Worm (Caenorhabditis elegans): ENCODE results near the gene W06F12.3.

Gene W06F12.3

ce11 chrIII:13721066-13721465 is 13.8 kb upstream of the W06F12.3 start:
- peak; percentile 48 for TF ChIP-seq repo-1 (tag; optimal IDR thresholded peaks at IDR 0.05)
- 0 out of 2 replicates have a peak, but pooled peaks have one; percentile 33 for TF ChIP-seq lin-26 (GFP tag; IDR thresholded peaks at IDR 0.05)
- TF ChIP-seq cebp-1 (GFP tag; IDR thresholded peaks at IDR 0.05), result no peak; the same call in 1 of the 2 replicates
- TF ChIP-seq cebp-1 (tag; optimal IDR thresholded peaks at IDR 0.05), result peak; percentile 60
- TF ChIP-seq B0336.3 (GFP tag; IDR thresholded peaks at IDR 0.05), result peak; percentile 42; the same call in 1 of the 2 replicates
- peak; percentile 7 for TF ChIP-seq die-1 (tag; optimal IDR thresholded peaks at IDR 0.05)
- TF ChIP-seq nfya-2 (GFP tag; IDR thresholded peaks at IDR 0.05), result no peak
- peak; percentile 27 for TF ChIP-seq ceh-79 (tag; optimal IDR thresholded peaks at IDR 0.05)
- 0 out of 2 replicates have a peak, but pooled peaks have one; percentile 50 for TF ChIP-seq hsf-1 (GFP tag; IDR thresholded peaks at IDR 0.05)
- 0 out of 2 replicates have a peak, but pooled peaks have one; percentile 59 for TF ChIP-seq cebp-2 (GFP tag; IDR thresholded peaks at IDR 0.05)
- peak; percentile 74 for TF ChIP-seq akir-1 (GFP tag; optimal IDR thresholded peaks at IDR 0.05)
- TF ChIP-seq C06A6.2 (GFP tag; conservative IDR thresholded peaks at IDR 0.05), result peak; percentile 45; the same call in 1 of the 2 replicates
- peak; percentile 63 for TF ChIP-seq mcd-1 (GFP tag; IDR thresholded peaks at IDR 0.05)
- no peak for TF ChIP-seq mes-4 (tag; optimal IDR thresholded peaks at IDR 0.05)
- peak; percentile 34; the same call in 1 of the 2 replicates for TF ChIP-seq dox-1 (GFP tag; IDR thresholded peaks at IDR 0.05)
- TF ChIP-seq unc-130 (GFP tag; optimal IDR thresholded peaks at IDR 0.05), result no peak
- TF ChIP-seq madf-10 (tag; optimal IDR thresholded peaks at IDR 0.05), result no peak
- TF ChIP-seq nfyb-1 (GFP tag; IDR thresholded peaks at IDR 0.05), result 0 out of 2 replicates have a peak, but pooled peaks have one; percentile 14
- TF ChIP-seq somi-1 (GFP tag; optimal IDR thresholded peaks at IDR 0.05), result peak; percentile 5
- TF ChIP-seq ztf-28 (GFP tag; IDR thresholded peaks at IDR 0.05), result 0 out of 2 replicates have a peak, but pooled peaks have one; percentile 55
- TF ChIP-seq hmg-1.2 (GFP tag; IDR thresholded peaks at IDR 0.05), result peak; percentile 25; the same call in 1 of the 2 replicates
- TF ChIP-seq K12H6.12 (tag; optimal IDR thresholded peaks at IDR 0.05), result peak; percentile 52
- TF ChIP-seq bed-2 (GFP tag; IDR thresholded peaks at IDR 0.05), result peak; percentile 27; the same call in 1 of the 2 replicates
- TF ChIP-seq madf-6 (GFP tag; IDR thresholded peaks at IDR 0.05), result peak; percentile 36; the same call in 1 of the 2 replicates
- peak; percentile 33 for TF ChIP-seq ztf-26 (tag; optimal IDR thresholded peaks at IDR 0.05)
- peak; percentile 97 for TF ChIP-seq zfh-2 (GFP tag; conservative IDR thresholded peaks at IDR 0.05)
- TF ChIP-seq F22D6.2 (tag; optimal IDR thresholded peaks at IDR 0.05), result no peak
- no peak for TF ChIP-seq nhr-27 (tag; optimal IDR thresholded peaks at IDR 0.05)
- peak; percentile 91 for TF ChIP-seq egrh-3 (GFP tag; IDR thresholded peaks at IDR 0.05)
- peak; percentile 35 for TF ChIP-seq F52B5.7 (tag; optimal IDR thresholded peaks at IDR 0.05)

ce11 chrIII:13721944-13722343 is 12.9 kb upstream of the W06F12.3 start:
- TF ChIP-seq Y53F4B.3 (GFP tag; IDR thresholded peaks at IDR 0.05), result no peak
- no peak for TF ChIP-seq hlh-12 (tag; optimal IDR thresholded peaks at IDR 0.05)
- TF ChIP-seq Y56A3A.18 (GFP tag; IDR thresholded peaks at IDR 0.05), result 0 out of 2 replicates have a peak, but pooled peaks have one; percentile 23

ce11 chrIII:13722387-13723122 is 12.3 kb upstream of the W06F12.3 start:
- TF ChIP-seq ztf-25 (GFP tag; IDR thresholded peaks at IDR 0.05) (no peak), ekl-4 (GFP tag; IDR thresholded peaks at IDR 0.05) (0 out of 2 replicates have a peak, but pooled peaks have one; percentile 28), hmg-1.2 (GFP tag; IDR thresholded peaks at IDR 0.05) (0 out of 2 replicates have a peak, but pooled peaks have one; percentile 11), zfh-2 (GFP tag; conservative IDR thresholded peaks at IDR 0.05) (peak; percentile 47; the same call in 1 of the 2 replicates), D2030.7 (GFP tag; IDR thresholded peaks at IDR 0.05) (no peak), dox-1 (GFP tag; IDR thresholded peaks at IDR 0.05) (peak; percentile 55), mel-28 (tag; optimal IDR thresholded peaks at IDR 0.05; ENCODE audit: borderline replicate concordance) (peak; percentile 55), ccch-3 (GFP tag; optimal IDR thresholded peaks at IDR 0.05) (no peak), tlf-1 (GFP tag; optimal IDR thresholded peaks at IDR 0.05) (no peak), cebp-1 (GFP tag; IDR thresholded peaks at IDR 0.05) (no peak), cebp-1 (tag; optimal IDR thresholded peaks at IDR 0.05) (peak; percentile 28), nhr-179 (tag; optimal IDR thresholded peaks at IDR 0.05) (no peak)

Measured in whole organism, young adult.